Fruit fly (Drosophila melanogaster) whole organism, embryonic: ENCODE data around the gene Ppm1.

Experiments used
- CG10147 ChIP-seq: fragments of 200-800 bp; sonication (Bioruptor generic); optimal IDR thresholded peaks from 2 replicates; lab custom pipeline; 2019; ENCODE audit warnings: missing biosample characterization, mild to moderate bottlenecking, missing genetic modification characterization, moderate library complexity
- CG3995 ChIP-seq: fragments of 200-800 bp; sonication (Bioruptor generic); optimal IDR thresholded peaks from 3 replicates; lab custom pipeline; 2016; ENCODE audit warnings: missing biosample characterization, missing genetic modification characterization
- Chrac-16 ChIP-seq: fragments of 200-800 bp; sonication (Bioruptor generic); optimal IDR thresholded peaks from 3 replicates; lab custom pipeline; 2016; ENCODE audit warnings: missing biosample characterization, missing genetic modification characterization
- Xrp1 ChIP-seq: fragments of 200-800 bp; sonication (Bioruptor generic); IDR thresholded peaks from 2 replicates; pipeline ENCODE4 v1.3.6; 2022; ENCODE audit warnings: missing biosample characterization, missing genetic modification characterization

dm6 chr3L:601104-601503 lies 20.0 kb downstream of the Ppm1 start:
- TF ChIP-seq Chrac-16 (GFP tag; lab: Kevin White, UChicago) (no peak), CG3995 (GFP tag; lab: Kevin White, UChicago) (no peak), Xrp1 (GFP tag; lab: Robert Waterston, UW) (no peak), CG10147 (GFP tag; lab: Kevin White, UChicago) (no peak)
